Fruit fly (Drosophila melanogaster): ENCODE data around the gene RnrL.

DNA sequence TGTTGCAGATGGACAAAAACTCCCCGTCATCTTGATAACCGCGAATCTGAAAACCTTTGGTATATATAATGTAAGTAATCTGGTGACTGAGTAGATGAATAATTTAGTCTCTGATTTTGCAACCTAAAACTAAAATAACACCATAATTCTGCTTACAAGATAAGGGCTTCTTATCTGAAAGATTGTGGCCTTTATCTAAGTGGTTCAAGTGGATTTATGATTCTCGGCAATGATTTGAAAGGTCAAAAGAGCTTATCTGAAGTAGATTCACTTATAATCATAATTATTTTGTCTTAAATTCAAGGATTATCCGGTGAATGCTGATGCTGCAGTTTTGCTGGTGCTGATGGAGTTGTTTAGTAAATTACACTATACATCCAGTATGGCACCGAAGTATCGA, 11.9 kb downstream of the RnrL start:
- TF ChIP-seq h (optimal IDR thresholded peaks at IDR 0.05), result no peak
- TF ChIP-seq psq (optimal IDR thresholded peaks at IDR 0.05), result no peak
